Worm (Caenorhabditis elegans) whole organism, late embryonic: ENCODE measurements around the gene epn-1.

Experiments
- ceh-2 ChIP-seq: sonication (generic microtip); optimal IDR thresholded peaks from 2 replicates; lab custom pipeline; 2016; ENCODE audit warnings: missing genotype, missing genetic modification characterization, missing compliant biosample characterization
- ceh-22 ChIP-seq: sonication (generic microtip); optimal IDR thresholded peaks from 2 replicates; lab custom pipeline; 2017; ENCODE audit warnings: missing biosample characterization, missing genetic modification characterization
- pqm-1 ChIP-seq: sonication (generic microtip); optimal IDR thresholded peaks from 2 replicates; lab custom pipeline; 2016; ENCODE audit warnings: missing genetic modification characterization, missing compliant biosample characterization

- TF ChIP-seq ceh-2 (tag; lab: Kevin White, UChicago) (no peak), pqm-1 (tag; lab: Kevin White, UChicago) (no peak), ceh-22 (tag; lab: Kevin White, UChicago) (no peak)
Measured at ce11 chrX:14780176-14780575, 38.1 kb downstream of the epn-1 start.
